Fruit fly (Drosophila melanogaster) whole organism, embryonic: ENCODE measurements around the gene Sec15.
A peak's percentile ranks its signal among the peaks of the same experiment; 100 is the strongest.

Source experiments
- Adf1 ChIP-seq: fragments of 200-800 bp; sonication (Bioruptor generic); IDR thresholded peaks from 2 replicates; pipeline ENCODE4 v1.3.6; 2022; ENCODE audit warnings: missing biosample characterization, missing genetic modification characterization
- Bdp1 ChIP-seq: fragments of 200-800 bp; sonication (Bioruptor generic); optimal IDR thresholded peaks from 3 replicates; lab custom pipeline; 2016; ENCODE audit warnings: missing biosample characterization, missing genetic modification characterization
- Blimp-1 ChIP-seq: fragments of 200-800 bp; sonication (Bioruptor generic); optimal IDR thresholded peaks from 3 replicates; lab custom pipeline; 2018; ENCODE audit warnings: missing biosample characterization, missing genetic modification characterization, mild to moderate bottlenecking, moderate library complexity, missing genetic modification reagents
- CG12071 ChIP-seq: fragments of 200-800 bp; sonication (Bioruptor generic); optimal IDR thresholded peaks from 3 replicates; lab custom pipeline; 2018; ENCODE audit warnings: missing biosample characterization, mild to moderate bottlenecking, missing genetic modification characterization
- CG12744 ChIP-seq: fragments of 200-800 bp; sonication (Bioruptor generic); optimal IDR thresholded peaks from 2 replicates; lab custom pipeline; 2016; ENCODE audit warnings: missing biosample characterization, missing genetic modification characterization
- CG15479 ChIP-seq: fragments of 200-800 bp; sonication (Bioruptor generic); optimal IDR thresholded peaks from 3 replicates; lab custom pipeline; 2019; ENCODE audit warnings: missing biosample characterization, mild to moderate bottlenecking, missing genetic modification characterization, moderate library complexity
- CG17912 ChIP-seq: fragments of 200-800 bp; sonication (Bioruptor generic); optimal IDR thresholded peaks from 2 replicates; lab custom pipeline; 2018; ENCODE audit warnings: missing biosample characterization, mild to moderate bottlenecking, missing genetic modification characterization
- CG2120 ChIP-seq: fragments of 200-800 bp; sonication (Bioruptor generic); optimal IDR thresholded peaks from 3 replicates; lab custom pipeline; 2016; ENCODE audit warnings: missing biosample characterization, missing genetic modification characterization
- CG30431 ChIP-seq: fragments of 200-800 bp; sonication (Bioruptor generic); optimal IDR thresholded peaks from 2 replicates; lab custom pipeline; 2017; ENCODE audit warnings: missing biosample characterization, missing genetic modification characterization
- CG31224 ChIP-seq: fragments of 200-800 bp; sonication (Bioruptor generic); IDR thresholded peaks from 2 replicates; pipeline ENCODE4 v1.3.6; 2022; ENCODE audit warnings: missing biosample characterization, missing genetic modification characterization
- CG31388 ChIP-seq: fragments of 200-800 bp; sonication (Bioruptor generic); optimal IDR thresholded peaks from 2 replicates; lab custom pipeline; 2016; ENCODE audit warnings: missing biosample characterization, missing genetic modification characterization
- CG3281 ChIP-seq: fragments of 200-800 bp; sonication (Bioruptor generic); optimal IDR thresholded peaks from 3 replicates; lab custom pipeline; 2017; ENCODE audit warnings: missing biosample characterization, mild to moderate bottlenecking, missing genetic modification characterization
- CG4404 ChIP-seq: fragments of 200-800 bp; sonication (Bioruptor generic); IDR thresholded peaks from 2 replicates; pipeline ENCODE4 v1.3.6; 2022; ENCODE audit warnings: missing biosample characterization, missing genetic modification characterization
- CG4730 ChIP-seq: fragments of 200-800 bp; sonication (Bioruptor generic); IDR thresholded peaks from 2 replicates; pipeline ENCODE4 v1.3.6; 2022; ENCODE audit warnings: missing biosample characterization, missing genetic modification characterization
- CG7556 ChIP-seq: fragments of 200-800 bp; sonication (Bioruptor generic); optimal IDR thresholded peaks from 2 replicates; lab custom pipeline; 2017; ENCODE audit warnings: missing biosample characterization, mild to moderate bottlenecking, missing genetic modification characterization
- CG7987 ChIP-seq: fragments of 200-800 bp; sonication (Bioruptor generic); optimal IDR thresholded peaks from 2 replicates; lab custom pipeline; 2018; ENCODE audit warnings: missing biosample characterization, mild to moderate bottlenecking, missing genetic modification characterization, moderate library complexity
- Dip2 ChIP-seq: fragments of 200-800 bp; sonication (Bioruptor generic); IDR thresholded peaks from 2 replicates; pipeline ENCODE4 v1.3.6; 2022; ENCODE audit warnings: missing biosample characterization, missing genetic modification characterization
- E2f1 ChIP-seq: fragments of 200-800 bp; sonication (Bioruptor generic); IDR thresholded peaks from 2 replicates; pipeline ENCODE4 v1.3.6; 2022; ENCODE audit warnings: missing biosample characterization, missing genetic modification characterization
- HmgZ ChIP-seq: fragments of 200-800 bp; sonication (Bioruptor generic); optimal IDR thresholded peaks from 2 replicates; lab custom pipeline; 2018; ENCODE audit warnings: missing biosample characterization, mild to moderate bottlenecking, missing genetic modification characterization
- Meics ChIP-seq: fragments of 200-800 bp; sonication (Bioruptor generic); optimal IDR thresholded peaks from 2 replicates; lab custom pipeline; 2017; ENCODE audit warnings: missing biosample characterization, mild to moderate bottlenecking, missing genetic modification characterization
- Ravus ChIP-seq: fragments of 200-800 bp; sonication (Bioruptor generic); IDR thresholded peaks from 2 replicates; pipeline ENCODE4 v1.3.6; 2022; ENCODE audit warnings: missing biosample characterization, missing genetic modification characterization
- exex ChIP-seq: fragments of 200-800 bp; sonication (Bioruptor generic); optimal IDR thresholded peaks from 4 replicates; lab custom pipeline; 2018; ENCODE audit warnings: missing biosample characterization, mild to moderate bottlenecking, missing genetic modification characterization, moderate library complexity
- fru ChIP-seq: fragments of >200 bp; optimal IDR thresholded peaks from 2 replicates; lab custom pipeline; 2017
- gcm2 ChIP-seq: fragments of 200-800 bp; sonication (Bioruptor generic); optimal IDR thresholded peaks from 2 replicates; lab custom pipeline; 2016; ENCODE audit warnings: missing biosample characterization, missing genetic modification characterization
- gsb ChIP-seq: fragments of 200-800 bp; sonication (Bioruptor generic); IDR thresholded peaks from 2 replicates; pipeline ENCODE4 v1.3.6; 2022; ENCODE audit warnings: missing biosample characterization, missing genetic modification characterization
- gsb-n ChIP-seq: fragments of 200-800 bp; sonication (Bioruptor generic); optimal IDR thresholded peaks from 3 replicates; lab custom pipeline; 2018; ENCODE audit warnings: missing biosample characterization, mild to moderate bottlenecking, missing genetic modification characterization
- pfk ChIP-seq: fragments of 200-800 bp; sonication (Bioruptor generic); optimal IDR thresholded peaks from 2 replicates; lab custom pipeline; 2018; ENCODE audit warnings: missing biosample characterization, mild to moderate bottlenecking, missing genetic modification characterization, moderate library complexity
- phol ChIP-seq: fragments of 200-800 bp; sonication (Bioruptor generic); optimal IDR thresholded peaks from 3 replicates; lab custom pipeline; 2018; ENCODE audit warnings: missing biosample characterization, mild to moderate bottlenecking, missing genetic modification characterization, moderate library complexity
- ro ChIP-seq: fragments of 200-800 bp; sonication (Bioruptor generic); IDR thresholded peaks from 2 replicates; pipeline ENCODE4 v1.3.6; 2022; ENCODE audit warnings: missing biosample characterization, missing genetic modification characterization
- scrt ChIP-seq: fragments of 200-800 bp; sonication (Bioruptor generic); optimal IDR thresholded peaks from 2 replicates; lab custom pipeline; 2018; ENCODE audit warnings: missing biosample characterization, mild to moderate bottlenecking, missing genetic modification characterization, moderate library complexity
- seq ChIP-seq: fragments of 200-800 bp; sonication (Bioruptor generic); IDR thresholded peaks from 2 replicates; pipeline ENCODE4 v1.3.6; 2022; ENCODE audit warnings: missing biosample characterization, missing genetic modification characterization
- slp2 ChIP-seq: fragments of 200-800 bp; sonication (Bioruptor generic); optimal IDR thresholded peaks from 2 replicates; lab custom pipeline; 2016; ENCODE audit warnings: missing biosample characterization, missing genetic modification characterization
- sqz ChIP-seq: fragments of 200-800 bp; sonication (Bioruptor generic); optimal IDR thresholded peaks from 3 replicates; lab custom pipeline; 2018; ENCODE audit warnings: missing biosample characterization, mild to moderate bottlenecking, missing genetic modification characterization
- tgo ChIP-seq: fragments of 200-800 bp; sonication (Bioruptor generic); IDR thresholded peaks from 3 replicates; pipeline ENCODE4 v1.3.6; 2022; ENCODE audit warnings: missing biosample characterization, missing genetic modification characterization

Sec15 gene

dm6 chr3R:21059486-21060356 is 48.1 kb downstream of the Sec15 start (continued):
- no peak for TF ChIP-seq slp2 (GFP tag; lab: Kevin White, UChicago)
- no peak for TF ChIP-seq CG12071 (GFP tag; lab: Kevin White, UChicago)
- TF ChIP-seq Dip2 (GFP tag; lab: Robert Waterston, UW), result no peak
- TF ChIP-seq CG12744, result no peak
- no peak for TF ChIP-seq CG30431
- TF ChIP-seq HmgZ (tag; lab: Kevin White, UChicago), result no peak
- no peak for TF ChIP-seq Bdp1 (GFP tag; lab: Kevin White, UChicago)
- TF ChIP-seq exex (tag; lab: Kevin White, UChicago), result peak; percentile 73
- no peak for TF ChIP-seq E2f1 (GFP tag; lab: Robert Waterston, UW)
- TF ChIP-seq CG7556 (GFP tag; lab: Kevin White, UChicago), result no peak
- no peak for TF ChIP-seq CG4730
- TF ChIP-seq Adf1, result no peak
- TF ChIP-seq Meics (GFP tag; lab: Kevin White, UChicago), result no peak
- no peak for TF ChIP-seq Ravus (GFP tag; lab: Robert Waterston, UW)

- no peak for TF ChIP-seq seq (GFP tag; lab: Robert Waterston, UW)
- TF ChIP-seq CG7987 (GFP tag; lab: Kevin White, UChicago), result no peak
- TF ChIP-seq CG3281 (GFP tag; lab: Kevin White, UChicago), result no peak
- no peak for TF ChIP-seq CG15479 (GFP tag; lab: Kevin White, UChicago)
- TF ChIP-seq scrt (GFP tag; lab: Kevin White, UChicago), result no peak
- no peak for TF ChIP-seq gsb (GFP tag; lab: Robert Waterston, UW)
- TF ChIP-seq CG31224 (GFP tag; lab: Robert Waterston, UW), result no peak
- no peak for TF ChIP-seq phol (tag; lab: Kevin White, UChicago)
- no peak for TF ChIP-seq gcm2 (GFP tag; lab: Kevin White, UChicago)
- no peak for TF ChIP-seq tgo (GFP tag; lab: Robert Waterston, UW)
- TF ChIP-seq CG4404 (GFP tag; lab: Robert Waterston, UW), result no peak
- no peak for TF ChIP-seq Blimp-1 (GFP tag; lab: Kevin White, UChicago)
- TF ChIP-seq CG31388 (GFP tag; lab: Kevin White, UChicago), result no peak
- TF ChIP-seq CG17912 (GFP tag; lab: Kevin White, UChicago), result no peak
- no peak for TF ChIP-seq pfk (GFP tag; lab: Kevin White, UChicago)
- no peak for TF ChIP-seq CG2120
- no peak for TF ChIP-seq sqz (GFP tag; lab: Kevin White, UChicago)
- TF ChIP-seq fru (lab: Kevin White, UChicago), result no peak
- TF ChIP-seq ro (GFP tag; lab: Robert Waterston, UW), result no peak
- no peak for TF ChIP-seq gsb-n (tag; lab: Kevin White, UChicago)
Measured at dm6 chr3R:21057519-21057918, 50.3 kb downstream of the Sec15 start.
